Worm (Caenorhabditis elegans) whole organism, L3 larva: ENCODE measurements around the gene F14D2.8.

Experiments
- R02D3.7 ChIP-seq: fragments of 150-350 bp; optimal IDR thresholded peaks from 2 replicates; lab custom pipeline; 2014; ENCODE audit warnings: missing biosample characterization, missing genetic modification characterization
- ZK546.5 ChIP-seq: sonication (generic microtip); optimal IDR thresholded peaks from 2 replicates; lab custom pipeline; 2017; ENCODE audit warnings: missing biosample characterization, missing genetic modification characterization
- aly-2 ChIP-seq: fragments of 150-350 bp; optimal IDR thresholded peaks from 2 replicates; lab custom pipeline; 2014; ENCODE audit warnings: missing biosample characterization, missing genetic modification characterization
- ama-1 ChIP-seq: fragments of 150-350 bp; optimal IDR thresholded peaks from 2 replicates; lab custom pipeline; 2018
- ceh-16 ChIP-seq: sonication (generic microtip); optimal IDR thresholded peaks from 2 replicates; lab custom pipeline; 2017; ENCODE audit warnings: missing biosample characterization, missing genetic modification characterization
- ceh-28 ChIP-seq: fragments of 150-350 bp; optimal IDR thresholded peaks from 2 replicates; lab custom pipeline; 2014; ENCODE audit warnings: missing biosample characterization, missing genetic modification reagents, missing genetic modification characterization
- ceh-82 ChIP-seq: fragments of 150-350 bp; optimal IDR thresholded peaks from 2 replicates; lab custom pipeline; 2014; ENCODE audit warnings: missing biosample characterization, missing genetic modification characterization
- daf-12 ChIP-seq: fragments of 150-350 bp; optimal IDR thresholded peaks from 2 replicates; lab custom pipeline; 2014; ENCODE audit warnings: missing biosample characterization, missing genetic modification reagents, missing genetic modification characterization
- egl-27 ChIP-seq: sonication (generic microtip); optimal IDR thresholded peaks from 4 replicates; lab custom pipeline; 2017; ENCODE audit warnings: missing biosample characterization, missing genetic modification reagents, missing genetic modification characterization
- egl-5 ChIP-seq: fragments of 150-350 bp; optimal IDR thresholded peaks from 2 replicates; lab custom pipeline; 2017; ENCODE audit warnings: missing biosample characterization, missing genetic modification reagents, missing genetic modification characterization, inconsistent platforms
- elt-3 ChIP-seq, 3 experiments: fragments of 150-350 bp in 1 of 3; sonication (generic microtip) in 2 of 3; optimal IDR thresholded peaks; 2 replicates in 2 of 3; 4 replicates in 1 of 3; lab custom pipeline; 2014 to 2017; ENCODE audit warnings: missing biosample characterization in 3 of 3, missing genetic modification characterization in 3 of 3
- fkh-10 ChIP-seq: sonication (generic microtip); optimal IDR thresholded peaks from 2 replicates; lab custom pipeline; 2017; ENCODE audit warnings: missing biosample characterization, missing genetic modification reagents, missing genetic modification characterization
- fos-1 ChIP-seq: fragments of 150-350 bp; optimal IDR thresholded peaks from 2 replicates; lab custom pipeline; 2014; ENCODE audit warnings: missing biosample characterization, missing genetic modification characterization
- hmg-11 ChIP-seq: sonication (generic microtip); optimal IDR thresholded peaks from 2 replicates; lab custom pipeline; 2016; ENCODE audit warnings: missing genetic modification characterization, missing compliant biosample characterization
- jun-1 ChIP-seq: fragments of 150-350 bp; optimal IDR thresholded peaks from 2 replicates; lab custom pipeline; 2014; ENCODE audit warnings: missing biosample characterization, missing genetic modification reagents, missing genetic modification characterization
- lin-39 ChIP-seq: fragments of 150-350 bp; optimal IDR thresholded peaks from 2 replicates; lab custom pipeline; 2018; ENCODE audit warnings: missing biosample characterization, missing genetic modification reagents, missing genetic modification characterization
- lsy-12 ChIP-seq: sonication (generic microtip); optimal IDR thresholded peaks from 2 replicates; lab custom pipeline; 2016; ENCODE audit warnings: mild to moderate bottlenecking, missing genetic modification characterization, missing compliant biosample characterization
- mdl-1 ChIP-seq: fragments of 150-350 bp; optimal IDR thresholded peaks from 2 replicates; lab custom pipeline; 2014; ENCODE audit warnings: missing biosample characterization, missing genetic modification characterization
- mml-1 ChIP-seq: fragments of 150-350 bp; sonication (generic microtip); optimal IDR thresholded peaks from 3 replicates; lab custom pipeline; 2014; ENCODE audit warnings: missing biosample characterization, missing genetic modification characterization
- nfya-1 ChIP-seq: sonication (generic microtip); optimal IDR thresholded peaks from 2 replicates; lab custom pipeline; 2017; ENCODE audit warnings: missing genetic modification characterization, mild to moderate bottlenecking, missing compliant biosample characterization, antibody characterized with exemption, moderate library complexity; ENCODE audit not compliant: insufficient read depth
- nhr-11 ChIP-seq: fragments of 150-350 bp; optimal IDR thresholded peaks from 2 replicates; lab custom pipeline; 2014; ENCODE audit warnings: missing biosample characterization, missing genetic modification characterization
- nhr-12 ChIP-seq: fragments of 150-350 bp; optimal IDR thresholded peaks from 2 replicates; lab custom pipeline; 2014; ENCODE audit warnings: missing biosample characterization, missing genetic modification characterization
- nhr-23 ChIP-seq: fragments of 150-350 bp; optimal IDR thresholded peaks from 2 replicates; lab custom pipeline; 2014; ENCODE audit warnings: missing biosample characterization, missing genetic modification reagents, missing genetic modification characterization
- nhr-237 ChIP-seq: fragments of 150-350 bp; optimal IDR thresholded peaks from 2 replicates; lab custom pipeline; 2014; ENCODE audit warnings: missing biosample characterization, missing genetic modification characterization
- nhr-25 ChIP-seq: sonication (generic microtip); optimal IDR thresholded peaks from 2 replicates; lab custom pipeline; 2017; ENCODE audit warnings: missing biosample characterization, missing genetic modification characterization
- nhr-28 ChIP-seq: fragments of 150-350 bp; optimal IDR thresholded peaks from 2 replicates; lab custom pipeline; 2014; ENCODE audit warnings: missing biosample characterization, missing genetic modification characterization
- nhr-43 ChIP-seq: sonication (generic microtip); optimal IDR thresholded peaks from 2 replicates; lab custom pipeline; 2016; ENCODE audit warnings: mild to moderate bottlenecking, missing genetic modification characterization, missing compliant biosample characterization; ENCODE audit not compliant: poor library complexity, severe bottlenecking
- nhr-67 ChIP-seq: fragments of 150-350 bp; optimal IDR thresholded peaks from 2 replicates; lab custom pipeline; 2014; ENCODE audit warnings: missing biosample characterization, missing genetic modification characterization
- nhr-77 ChIP-seq: fragments of 150-350 bp; optimal IDR thresholded peaks from 2 replicates; lab custom pipeline; 2014; ENCODE audit warnings: missing biosample characterization, missing genetic modification characterization
- sea-2 ChIP-seq: fragments of 150-350 bp; sonication (generic microtip); optimal IDR thresholded peaks from 4 replicates; lab custom pipeline; 2014; ENCODE audit warnings: missing biosample characterization, missing genetic modification reagents, missing genetic modification characterization
- skn-1 ChIP-seq: fragments of 150-350 bp; optimal IDR thresholded peaks from 2 replicates; lab custom pipeline; 2014; ENCODE audit warnings: missing biosample characterization, missing genetic modification characterization
- snpc-4 ChIP-seq: fragments of 150-350 bp; optimal IDR thresholded peaks from 2 replicates; lab custom pipeline; 2014; ENCODE audit warnings: missing biosample characterization, missing genetic modification characterization
- tbx-2 ChIP-seq: sonication (generic microtip); optimal IDR thresholded peaks from 2 replicates; lab custom pipeline; 2016; ENCODE audit warnings: mild to moderate bottlenecking, missing genetic modification characterization, missing compliant biosample characterization
- unc-39 ChIP-seq: sonication (generic microtip); optimal IDR thresholded peaks from 4 replicates; lab custom pipeline; 2017; ENCODE audit warnings: missing biosample characterization, missing genetic modification characterization
- unc-62 ChIP-seq: fragments of 150-350 bp; sonication (generic microtip); optimal IDR thresholded peaks from 4 replicates; lab custom pipeline; 2014; ENCODE audit warnings: missing biosample characterization, missing genetic modification reagents, missing genetic modification characterization
- zag-1 ChIP-seq: fragments of 150-350 bp; optimal IDR thresholded peaks from 2 replicates; lab custom pipeline; 2014; ENCODE audit warnings: missing biosample characterization, missing genetic modification characterization
- ztf-11 ChIP-seq: fragments of 150-350 bp; optimal IDR thresholded peaks from 2 replicates; lab custom pipeline; 2014; ENCODE audit warnings: missing biosample characterization, missing genetic modification characterization
- ztf-4 ChIP-seq: fragments of 150-350 bp; optimal IDR thresholded peaks from 2 replicates; lab custom pipeline; 2014; ENCODE audit warnings: missing biosample characterization, missing genetic modification characterization

F14D2.8 gene

ce11 chrII:3373875-3374274, 24.2 kb upstream of the F14D2.8 start:
- TF ChIP-seq hmg-11 (tag; lab: Kevin White, UChicago) (no peak), ceh-28 (tag; lab: Kevin White, UChicago) (peak; percentile 6), nhr-77 (tag; lab: Kevin White, UChicago) (no peak), daf-12 (no peak), mdl-1 (tag; lab: Kevin White, UChicago) (no peak), sea-2 (GFP tag; lab: Kevin White, UChicago) (peak; percentile 7), nhr-11 (no peak)
- TF ChIP-seq, all 47 proteins: peak for 2

ce11 chrII:3371010-3371409, 21.3 kb upstream of the F14D2.8 start, which contains the start of gene bath-23:
Gene bath-23 (plus strand): TSS chrII:3371310.
- TF ChIP-seq nhr-23 (no peak), aly-2 (tag; lab: Kevin White, UChicago) (no peak), egl-27 (tag; lab: Kevin White, UChicago) (no peak), tbx-2 (tag; lab: Kevin White, UChicago) (no peak), nhr-67 (tag; lab: Kevin White, UChicago) (no peak), ama-1 (lab: Kevin White, UChicago) (no peak), ztf-4 (tag; lab: Kevin White, UChicago) (no peak), mml-1 (no peak), hmg-11 (tag; lab: Kevin White, UChicago) (no peak), nfya-1 (tag; lab: Kevin White, UChicago) (no peak), unc-39 (no peak), nhr-237 (tag; lab: Kevin White, UChicago) (no peak), fkh-10 (GFP tag; lab: Kevin White, UChicago) (no peak), mdl-1 (tag; lab: Kevin White, UChicago) (no peak), lin-39 (no peak), nhr-28 (tag; lab: Kevin White, UChicago) (no peak)

- no peak for TF ChIP-seq egl-5 (tag; lab: Kevin White, UChicago)
- peak; percentile 96 for TF ChIP-seq nfya-1 (tag; lab: Kevin White, UChicago)
- TF ChIP-seq nhr-12 (tag; lab: Kevin White, UChicago), result no peak
These were observed 20.4 kb upstream of the F14D2.8 start, which contains the start of gene Y49F6C.8 for ce11 chrII:3370061-3370460. Gene Y49F6C.8 (minus strand): TSS chrII:3370111.

ce11 chrII:3368097-3368496, 18.4 kb upstream of the F14D2.8 start, which contains the start of gene Y49F6C.7:
Gene Y49F6C.7 (minus strand): TSS chrII:3368197.
- TF ChIP-seq ceh-16 (tag; lab: Kevin White, UChicago), result no peak
- no peak for TF ChIP-seq skn-1 (tag; lab: Kevin White, UChicago)
- no peak for TF ChIP-seq nhr-11
- no peak for TF ChIP-seq fos-1

- TF ChIP-seq ceh-82 (tag; lab: Kevin White, UChicago) (no peak), nhr-23 (no peak), snpc-4 (no peak), lsy-12 (tag; lab: Kevin White, UChicago) (no peak), egl-27 (tag; lab: Kevin White, UChicago) (no peak), ceh-16 (tag; lab: Kevin White, UChicago) (no peak), egl-5 (tag; lab: Kevin White, UChicago) (no peak), elt-3 (tag; optimal IDR thresholded peaks at IDR 0.05; lab: Kevin White, UChicago) (no peak), unc-62 (GFP tag; lab: Kevin White, UChicago) (no peak), ceh-28 (tag; lab: Kevin White, UChicago) (no peak)
These were observed 17.4 kb upstream of the F14D2.8 start, which contains the start of gene Y49F6C.6 for ce11 chrII:3367100-3367499. Gene Y49F6C.6 (minus strand): TSS chrII:3367200.

- no peak for TF ChIP-seq jun-1
- no peak for TF ChIP-seq snpc-4
- TF ChIP-seq ceh-82 (tag; lab: Kevin White, UChicago), result no peak
- no peak for TF ChIP-seq fos-1
- TF ChIP-seq egl-5 (tag; lab: Kevin White, UChicago), result no peak
- TF ChIP-seq sea-2 (GFP tag; lab: Kevin White, UChicago), result no peak
- TF ChIP-seq nhr-25, result no peak
- TF ChIP-seq nhr-67 (tag; lab: Kevin White, UChicago), result no peak
- TF ChIP-seq ceh-28 (tag; lab: Kevin White, UChicago), result no peak
- TF ChIP-seq ZK546.5 (tag; lab: Kevin White, UChicago), result no peak
- no peak for TF ChIP-seq daf-12
- no peak for TF ChIP-seq R02D3.7 (tag; lab: Kevin White, UChicago)
- no peak for TF ChIP-seq nhr-23
- TF ChIP-seq ztf-11 (tag; lab: Kevin White, UChicago), result no peak
- TF ChIP-seq elt-3 (tag; optimal IDR thresholded peaks at IDR 0.05; lab: Kevin White, UChicago), result no peak
- no peak for TF ChIP-seq lin-39
- TF ChIP-seq zag-1, result no peak
- no peak for TF ChIP-seq nhr-43
- no peak for TF ChIP-seq tbx-2 (tag; lab: Kevin White, UChicago)
These were observed 9.2 kb upstream of the F14D2.8 start, which contains the start of the genes lido-14 and bath-27 for ce11 chrII:3358834-3359233. Gene lido-14 (plus strand): TSS chrII:3359134. Gene bath-27 (plus strand): TSS chrII:3359139.
